Worm (Caenorhabditis elegans) whole organism, L2 larva: ENCODE data around the gene nfyc-1.

Source experiments
- aly-2 ChIP-seq: fragments of 150-350 bp; optimal IDR thresholded peaks from 2 replicates; lab custom pipeline; 2014; ENCODE audit warnings: missing biosample characterization, missing genetic modification characterization
- elt-3 ChIP-seq: sonication (generic microtip); optimal IDR thresholded peaks from 2 replicates; lab custom pipeline; 2017; ENCODE audit warnings: missing biosample characterization, missing genetic modification characterization
- lin-13 ChIP-seq: fragments of 150-350 bp; optimal IDR thresholded peaks from 2 replicates; lab custom pipeline; 2014; ENCODE audit warnings: missing biosample characterization, missing genetic modification reagents, missing genetic modification characterization
- mbf-1 ChIP-seq: sonication (generic microtip); optimal IDR thresholded peaks from 2 replicates; lab custom pipeline; 2017; ENCODE audit warnings: missing biosample characterization, missing genetic modification characterization
- nhr-10 ChIP-seq: sonication (generic microtip); optimal IDR thresholded peaks from 2 replicates; lab custom pipeline; 2017; ENCODE audit warnings: missing biosample characterization, missing genetic modification characterization
- nhr-77 ChIP-seq: fragments of 150-350 bp; optimal IDR thresholded peaks from 2 replicates; lab custom pipeline; 2014; ENCODE audit warnings: missing biosample characterization, missing genetic modification characterization
- unc-55 ChIP-seq: fragments of 150-350 bp; sonication (generic microtip); optimal IDR thresholded peaks from 3 replicates; lab custom pipeline; 2014; ENCODE audit warnings: missing biosample characterization, missing genetic modification reagents, missing genetic modification characterization

- TF ChIP-seq aly-2 (tag; lab: Kevin White, UChicago) (no peak), nhr-10 (no peak), lin-13 (no peak), mbf-1 (tag; lab: Kevin White, UChicago) (no peak), nhr-77 (tag; lab: Kevin White, UChicago) (no peak), unc-55 (no peak), elt-3 (tag; lab: Kevin White, UChicago) (no peak)
These were observed 14.2 kb downstream of the nfyc-1 start for ce11 chrII:57873-58272.
